Fruit fly (Drosophila melanogaster) whole organism, pupa: ENCODE results near the gene CG32486.

ENCODE experiments used
- CG12605 ChIP-seq: fragments of 200-800 bp; sonication (Bioruptor generic); IDR thresholded peaks from 2 replicates; pipeline ENCODE4 v1.3.6; 2022; ENCODE audit warnings: missing biosample characterization, missing genetic modification characterization
- CG14655 ChIP-seq: fragments of 200-800 bp; sonication (Bioruptor generic); optimal IDR thresholded peaks from 3 replicates; lab custom pipeline; 2017; ENCODE audit warnings: mild to moderate bottlenecking, missing biosample characterization, missing genetic modification reagents, missing genetic modification characterization
- CG15710 ChIP-seq: fragments of 200-800 bp; sonication (Bioruptor generic); optimal IDR thresholded peaks from 2 replicates; lab custom pipeline; 2018; ENCODE audit warnings: missing biosample characterization, mild to moderate bottlenecking, missing genetic modification characterization, moderate library complexity
- CG17806 ChIP-seq: fragments of 200-800 bp; sonication (Bioruptor generic); optimal IDR thresholded peaks from 2 replicates; lab custom pipeline; 2018; ENCODE audit warnings: missing biosample characterization, mild to moderate bottlenecking, missing genetic modification characterization, moderate library complexity
- CG32121 ChIP-seq: fragments of 200-800 bp; sonication (Bioruptor generic); IDR thresholded peaks from 2 replicates; pipeline ENCODE4 v1.3.6; 2022; ENCODE audit warnings: missing biosample characterization, missing genetic modification characterization
- CG34367 ChIP-seq: fragments of 200-800 bp; sonication (Bioruptor generic); optimal IDR thresholded peaks from 2 replicates; lab custom pipeline; 2018; ENCODE audit warnings: missing biosample characterization, mild to moderate bottlenecking, missing genetic modification characterization
- CG8301 ChIP-seq: fragments of 200-800 bp; sonication (Bioruptor generic); optimal IDR thresholded peaks from 2 replicates; lab custom pipeline; 2018; ENCODE audit warnings: missing biosample characterization, mild to moderate bottlenecking, missing genetic modification characterization
- D1 ChIP-seq: fragments of 200-800 bp; sonication (Bioruptor generic); optimal IDR thresholded peaks from 2 replicates; lab custom pipeline; 2018; ENCODE audit warnings: missing biosample characterization, mild to moderate bottlenecking, missing genetic modification characterization, moderate library complexity
- EcR ChIP-seq: fragments of 200-800 bp; sonication (Bioruptor generic); optimal IDR thresholded peaks from 3 replicates; lab custom pipeline; 2019; ENCODE audit warnings: missing biosample characterization, missing genetic modification characterization, mild to moderate bottlenecking, moderate library complexity, missing genetic modification reagents
- Pif1A ChIP-seq: fragments of 200-800 bp; sonication (Bioruptor generic); optimal IDR thresholded peaks from 3 replicates; lab custom pipeline; 2016; ENCODE audit warnings: missing biosample characterization, missing genetic modification characterization
- Pif1B ChIP-seq: fragments of 200-800 bp; sonication (Bioruptor generic); optimal IDR thresholded peaks from 3 replicates; lab custom pipeline; 2016; ENCODE audit warnings: missing biosample characterization, missing genetic modification characterization
- Snoo ChIP-seq: fragments of 200-800 bp; sonication (Bioruptor generic); optimal IDR thresholded peaks from 3 replicates; lab custom pipeline; 2017; ENCODE audit warnings: missing biosample characterization, mild to moderate bottlenecking, missing genetic modification characterization, inconsistent platforms
- fd96Ca ChIP-seq: fragments of 200-800 bp; sonication (Bioruptor generic); IDR thresholded peaks from 3 replicates; pipeline ENCODE4 v1.3.6; 2022; ENCODE audit warnings: missing biosample characterization, missing genetic modification characterization
- gl ChIP-seq: fragments of 200-800 bp; sonication (Bioruptor generic); optimal IDR thresholded peaks from 2 replicates; lab custom pipeline; 2018; ENCODE audit warnings: missing biosample characterization, mild to moderate bottlenecking, missing genetic modification characterization

dm6 chr3L:3013496-3013895, 57.1 kb downstream of the CG32486 start:
- TF ChIP-seq CG12605 (no peak), EcR (GFP tag; lab: Kevin White, UChicago) (no peak), CG34367 (tag; lab: Kevin White, UChicago) (no peak), Pif1A (GFP tag; lab: Kevin White, UChicago) (no peak), CG32121 (no peak), gl (no peak), CG8301 (tag; lab: Kevin White, UChicago) (no peak), CG14655 (GFP tag; lab: Kevin White, UChicago) (no peak), fd96Ca (no peak), CG15710 (no peak), Pif1B (GFP tag; lab: Kevin White, UChicago) (no peak), D1 (no peak), Snoo (tag; lab: Kevin White, UChicago) (no peak), CG17806 (no peak)
